Worm (Caenorhabditis elegans) whole organism, L2 larva: ENCODE measurements around the gene C37C3.1.
A peak's percentile ranks its signal among the peaks of the same experiment; 100 is the strongest.

Experiments
- C34F6.9 ChIP-seq: fragments of 150-350 bp; optimal IDR thresholded peaks from 2 replicates; lab custom pipeline; 2014; ENCODE audit warnings: missing biosample characterization, missing genetic modification characterization
- F13H6.1 ChIP-seq: sonication (generic microtip); optimal IDR thresholded peaks from 2 replicates; lab custom pipeline; 2016; ENCODE audit warnings: missing genetic modification characterization, missing compliant biosample characterization
- R02D3.7 ChIP-seq: fragments of 150-350 bp; optimal IDR thresholded peaks from 2 replicates; lab custom pipeline; 2014; ENCODE audit warnings: missing biosample characterization, missing genetic modification characterization
- Y55F3AM.14 ChIP-seq: fragments of 200-800 bp; sonication (Bioruptor generic); optimal IDR thresholded peaks from 2 replicates; lab custom pipeline; 2018; ENCODE audit warnings: mild to moderate bottlenecking, missing genetic modification characterization, missing compliant biosample characterization
- ZK546.5 ChIP-seq: sonication (generic microtip); optimal IDR thresholded peaks from 2 replicates; lab custom pipeline; 2017; ENCODE audit warnings: missing biosample characterization, missing genetic modification characterization
- alr-1 ChIP-seq: fragments of 150-350 bp; optimal IDR thresholded peaks from 2 replicates; lab custom pipeline; 2014; ENCODE audit warnings: missing biosample characterization, missing genetic modification characterization
- ama-1 ChIP-seq: fragments of 150-350 bp; optimal IDR thresholded peaks from 2 replicates; lab custom pipeline; 2018; ENCODE audit warnings: inconsistent platforms
- blmp-1 ChIP-seq: sonication (generic microtip); optimal IDR thresholded peaks from 2 replicates; lab custom pipeline; 2017; ENCODE audit warnings: missing genetic modification characterization, mild to moderate bottlenecking, missing compliant biosample characterization, antibody characterized with exemption, moderate library complexity; ENCODE audit not compliant: insufficient read depth
- ceh-82 ChIP-seq: fragments of 150-350 bp; optimal IDR thresholded peaks from 2 replicates; lab custom pipeline; 2014; ENCODE audit warnings: missing biosample characterization, missing genetic modification characterization
- crh-2 ChIP-seq: sonication (generic microtip); optimal IDR thresholded peaks from 2 replicates; lab custom pipeline; 2017; ENCODE audit warnings: missing biosample characterization, missing genetic modification characterization
- egl-27 ChIP-seq: sonication (generic microtip); optimal IDR thresholded peaks from 3 replicates; lab custom pipeline; 2017; ENCODE audit warnings: missing biosample characterization, missing genetic modification reagents, missing genetic modification characterization
- elt-1 ChIP-seq: fragments of 150-350 bp; optimal IDR thresholded peaks from 2 replicates; lab custom pipeline; 2014; ENCODE audit warnings: missing biosample characterization, missing genetic modification characterization
- fos-1 ChIP-seq: fragments of 150-350 bp; optimal IDR thresholded peaks from 2 replicates; lab custom pipeline; 2014; ENCODE audit warnings: missing biosample characterization, missing genetic modification characterization
- gmeb-1 ChIP-seq: fragments of 150-350 bp; optimal IDR thresholded peaks from 2 replicates; lab custom pipeline; 2014; ENCODE audit warnings: missing biosample characterization, missing genetic modification characterization
- lin-13 ChIP-seq: fragments of 150-350 bp; optimal IDR thresholded peaks from 2 replicates; lab custom pipeline; 2014; ENCODE audit warnings: missing biosample characterization, missing genetic modification reagents, missing genetic modification characterization
- lsy-2 ChIP-seq, 2 experiments: fragments of 150-350 bp in 1 of 2; sonication (generic microtip) in 1 of 2; optimal IDR thresholded peaks; 2 replicates each; lab custom pipeline; 2014 to 2017; ENCODE audit warnings: missing biosample characterization in 2 of 2, missing genetic modification characterization in 2 of 2
- mab-5 ChIP-seq: fragments of 150-350 bp; optimal IDR thresholded peaks from 2 replicates; lab custom pipeline; 2014; ENCODE audit warnings: missing biosample characterization, missing genetic modification characterization
- mdl-1 ChIP-seq, 2 experiments: fragments of 150-350 bp in 1 of 2; sonication (generic microtip) in 1 of 2; optimal IDR thresholded peaks; 2 replicates each; lab custom pipeline; 2017; ENCODE audit warnings: missing biosample characterization in 2 of 2, missing genetic modification characterization in 2 of 2
- nhr-11 ChIP-seq: fragments of 150-350 bp; optimal IDR thresholded peaks from 2 replicates; lab custom pipeline; 2014; ENCODE audit warnings: missing biosample characterization, missing genetic modification characterization
- nhr-129 ChIP-seq: fragments of 150-350 bp; optimal IDR thresholded peaks from 2 replicates; lab custom pipeline; 2014; ENCODE audit warnings: missing biosample characterization, missing genetic modification characterization
- nhr-21 ChIP-seq: fragments of 150-350 bp; optimal IDR thresholded peaks from 2 replicates; lab custom pipeline; 2014; ENCODE audit warnings: missing biosample characterization, missing genetic modification characterization
- nhr-23 ChIP-seq: fragments of 150-350 bp; optimal IDR thresholded peaks from 2 replicates; lab custom pipeline; 2014; ENCODE audit warnings: missing biosample characterization, missing genetic modification reagents, missing genetic modification characterization
- nhr-25 ChIP-seq: fragments of 150-350 bp; sonication (generic microtip); optimal IDR thresholded peaks from 3 replicates; lab custom pipeline; 2014; ENCODE audit warnings: missing biosample characterization, missing genetic modification characterization
- nhr-6 ChIP-seq: fragments of 150-350 bp; optimal IDR thresholded peaks from 2 replicates; lab custom pipeline; 2014; ENCODE audit warnings: missing biosample characterization, missing genetic modification characterization
- nhr-77 ChIP-seq: fragments of 150-350 bp; optimal IDR thresholded peaks from 2 replicates; lab custom pipeline; 2014; ENCODE audit warnings: missing biosample characterization, missing genetic modification characterization
- peb-1 ChIP-seq: fragments of 150-350 bp; optimal IDR thresholded peaks from 2 replicates; lab custom pipeline; 2014; ENCODE audit warnings: missing biosample characterization, missing genetic modification characterization
- sem-4 ChIP-seq: fragments of 150-350 bp; optimal IDR thresholded peaks from 2 replicates; lab custom pipeline; 2014; ENCODE audit warnings: missing biosample characterization, missing genetic modification reagents, missing genetic modification characterization
- skn-1 ChIP-seq: sonication (generic microtip); optimal IDR thresholded peaks from 2 replicates; lab custom pipeline; 2017; ENCODE audit warnings: missing biosample characterization, missing genetic modification characterization
- sma-3 ChIP-seq: sonication (generic microtip); optimal IDR thresholded peaks from 2 replicates; lab custom pipeline; 2016; ENCODE audit warnings: missing genetic modification reagents, missing genetic modification characterization, missing compliant biosample characterization
- sma-9 ChIP-seq, 2 experiments: fragments of 150-350 bp in 1 of 2; sonication (generic microtip) in 1 of 2; optimal IDR thresholded peaks; 2 replicates each; lab custom pipeline; 2014 to 2016; ENCODE audit warnings: missing genetic modification characterization in 2 of 2, mild to moderate bottlenecking in 1 of 2, missing biosample characterization in 1 of 2, missing compliant biosample characterization in 1 of 2, missing genetic modification reagents in 1 of 2, moderate library complexity in 1 of 2
- snpc-4 ChIP-seq: fragments of 150-350 bp; optimal IDR thresholded peaks from 2 replicates; lab custom pipeline; 2014; ENCODE audit warnings: missing biosample characterization, missing genetic modification characterization
- unc-55 ChIP-seq: fragments of 150-350 bp; sonication (generic microtip); optimal IDR thresholded peaks from 3 replicates; lab custom pipeline; 2014; ENCODE audit warnings: missing biosample characterization, missing genetic modification reagents, missing genetic modification characterization
- unc-62 ChIP-seq: fragments of 150-350 bp; optimal IDR thresholded peaks from 2 replicates; lab custom pipeline; 2014; ENCODE audit warnings: missing biosample characterization, missing genetic modification reagents, missing genetic modification characterization
- ztf-1 ChIP-seq: fragments of 200-800 bp; sonication (Bioruptor generic); conservative IDR thresholded peaks from 2 replicates; pipeline ENCODE4 v1.3.6; 2022; ENCODE audit warnings: missing genetic modification characterization, missing compliant biosample characterization

C37C3.1 gene

DNA sequence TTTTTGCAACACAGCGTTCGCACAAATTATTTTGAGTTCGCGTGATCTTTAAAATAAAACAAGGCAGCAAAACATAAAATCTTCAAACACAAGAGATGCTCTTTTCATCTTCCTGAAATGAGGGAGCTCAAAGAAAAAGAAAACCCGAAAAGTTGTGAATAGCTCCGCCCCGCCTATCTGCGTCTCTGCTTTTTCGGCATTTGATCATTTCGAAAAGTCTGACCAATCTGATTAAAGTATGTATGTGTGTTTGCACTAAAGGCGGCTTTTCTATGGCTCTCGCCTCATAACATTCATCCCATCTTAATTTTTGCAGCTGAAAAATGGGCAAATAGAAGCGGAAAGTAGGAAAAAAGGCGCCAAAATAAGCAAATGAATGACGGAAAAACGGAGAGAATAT is 38.2 kb upstream of the C37C3.1 start:
- TF ChIP-seq elt-1 (tag; lab: Kevin White, UChicago), result no peak
- no peak for TF ChIP-seq gmeb-1 (tag; lab: Kevin White, UChicago)
- TF ChIP-seq unc-62, result no peak
- peak; percentile 13 for TF ChIP-seq C34F6.9 (tag; lab: Kevin White, UChicago)
- TF ChIP-seq snpc-4, result no peak
- TF ChIP-seq F13H6.1, result no peak
- TF ChIP-seq nhr-11, result no peak
- TF ChIP-seq unc-55, result peak; percentile 21
- TF ChIP-seq nhr-23 (tag; lab: Kevin White, UChicago), result no peak

- TF ChIP-seq sma-9 (GFP tag; optimal IDR thresholded peaks at IDR 0.05; lab: Kevin White, UChicago), result peak; percentile 7
- no peak for TF ChIP-seq sma-9 (tag; optimal IDR thresholded peaks at IDR 0.05; lab: Kevin White, UChicago)
- no peak for TF ChIP-seq mdl-1 (tag; optimal IDR thresholded peaks at IDR 0.05; lab: Kevin White, UChicago)
- no peak for TF ChIP-seq alr-1 (tag; lab: Kevin White, UChicago)
- peak in 1 of 2 experiments; percentile 64 for TF ChIP-seq lsy-2 (tag; optimal IDR thresholded peaks at IDR 0.05; lab: Kevin White, UChicago)
- no peak for TF ChIP-seq ZK546.5 (tag; lab: Kevin White, UChicago)
- TF ChIP-seq Y55F3AM.14 (GFP tag; lab: Kevin White, UChicago), result no peak
- peak; percentile 50 for TF ChIP-seq fos-1
- TF ChIP-seq F13H6.1, result no peak
- no peak for TF ChIP-seq ama-1 (lab: Kevin White, UChicago)
- TF ChIP-seq peb-1 (tag; lab: Kevin White, UChicago), result no peak
- peak; percentile 47 for TF ChIP-seq crh-2
- TF ChIP-seq sem-4 (tag; lab: Kevin White, UChicago), result no peak
- no peak for TF ChIP-seq ztf-1 (GFP tag; lab: Robert Waterston, UW)
- no peak for TF ChIP-seq unc-62
- peak; percentile 45 for TF ChIP-seq sma-3
- TF ChIP-seq skn-1 (tag; lab: Kevin White, UChicago), result no peak
- TF ChIP-seq nhr-6 (tag; lab: Kevin White, UChicago), result no peak
- peak; percentile 27 for TF ChIP-seq gmeb-1 (tag; lab: Kevin White, UChicago)
- peak; percentile 71 for TF ChIP-seq unc-55
- TF ChIP-seq C34F6.9 (tag; lab: Kevin White, UChicago), result peak; percentile 71
- TF ChIP-seq nhr-129 (tag; lab: Kevin White, UChicago), result peak; percentile 24
These were observed 37.5 kb upstream of the C37C3.1 start, which contains the start of gene lbp-4 for ce11 chrV:7820270-7820669. TSS of gene lbp-4 (plus strand) at chrV:7820578.

- TF ChIP-seq Y55F3AM.14 (GFP tag; lab: Kevin White, UChicago), result no peak
- peak; percentile 8 for TF ChIP-seq unc-62
- peak; percentile 84 for TF ChIP-seq nhr-129 (tag; lab: Kevin White, UChicago)
- TF ChIP-seq alr-1 (tag; lab: Kevin White, UChicago), result no peak
- peak; percentile 56 for TF ChIP-seq mab-5 (tag; lab: Kevin White, UChicago)
- peak; percentile 37 for TF ChIP-seq C34F6.9 (tag; lab: Kevin White, UChicago)
- no peak for TF ChIP-seq nhr-77 (tag; lab: Kevin White, UChicago)
- TF ChIP-seq sma-9 (GFP tag; optimal IDR thresholded peaks at IDR 0.05; lab: Kevin White, UChicago), result peak; percentile 32
- no peak for TF ChIP-seq sma-9 (tag; optimal IDR thresholded peaks at IDR 0.05; lab: Kevin White, UChicago)
- no peak for TF ChIP-seq ceh-82 (tag; lab: Kevin White, UChicago)
- TF ChIP-seq peb-1 (tag; lab: Kevin White, UChicago), result no peak
- no peak for TF ChIP-seq gmeb-1 (tag; lab: Kevin White, UChicago)
- TF ChIP-seq fos-1, result no peak
- TF ChIP-seq F13H6.1, result peak; percentile 82
- TF ChIP-seq R02D3.7 (tag; lab: Kevin White, UChicago), result no peak
- peak; percentile 60 for TF ChIP-seq crh-2
- TF ChIP-seq egl-27 (tag; lab: Kevin White, UChicago), result peak; percentile 19
- TF ChIP-seq lsy-2 (tag; optimal IDR thresholded peaks at IDR 0.05; lab: Kevin White, UChicago), result peak in 1 of 2 experiments; percentile 57
- TF ChIP-seq sma-3, result no peak
- TF ChIP-seq, all 48 proteins: peak for 9
These were observed 35.1 kb upstream of the C37C3.1 start for ce11 chrV:7822655-7823054.

ce11 chrV:7824138-7824537 is 33.6 kb upstream of the C37C3.1 start:
- TF ChIP-seq skn-1 (tag; lab: Kevin White, UChicago), result no peak
- TF ChIP-seq nhr-6 (tag; lab: Kevin White, UChicago), result no peak
- no peak for TF ChIP-seq nhr-77 (tag; lab: Kevin White, UChicago)
- no peak for TF ChIP-seq ZK546.5 (tag; lab: Kevin White, UChicago)
- no peak for TF ChIP-seq blmp-1 (tag; lab: Kevin White, UChicago)
- TF ChIP-seq nhr-25, result no peak
- no peak for TF ChIP-seq lin-13
- TF ChIP-seq nhr-21 (tag; lab: Kevin White, UChicago), result no peak
- TF ChIP-seq unc-55, result no peak
- no peak for TF ChIP-seq ama-1 (lab: Kevin White, UChicago)
